Worm (Caenorhabditis elegans): Measurements from ENCODE around the gene inpp-5K.

Gene inpp-5K

DNA sequence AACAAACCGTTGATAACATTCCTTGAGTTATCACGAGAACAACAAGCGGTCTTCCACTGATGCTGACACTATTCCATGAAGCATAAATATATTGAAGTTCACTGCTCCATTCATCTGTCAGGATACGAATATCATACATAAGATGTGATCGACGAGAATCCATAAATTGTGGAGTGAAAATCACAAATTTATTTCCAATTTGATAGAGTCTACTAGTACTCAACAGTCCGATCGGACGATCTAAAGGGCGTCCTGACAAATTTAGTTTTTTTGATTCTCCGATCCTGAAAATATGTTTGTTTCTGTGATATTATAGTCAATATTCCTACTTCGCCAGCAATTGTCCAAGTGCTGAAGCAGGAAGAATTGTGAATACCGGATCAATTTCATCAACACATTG, 18.9 kb downstream of the inpp-5K start:
- TF ChIP-seq tbx-11 (GFP tag; IDR thresholded peaks at IDR 0.05) (no peak), ama-1 (optimal IDR thresholded peaks at IDR 0.05) (no peak), sea-1 (GFP tag; conservative IDR thresholded peaks at IDR 0.05) (no peak), scrt-1 (GFP tag; IDR thresholded peaks at IDR 0.05) (no peak), F13C5.2 (tag; optimal IDR thresholded peaks at IDR 0.05) (no peak)

DNA sequence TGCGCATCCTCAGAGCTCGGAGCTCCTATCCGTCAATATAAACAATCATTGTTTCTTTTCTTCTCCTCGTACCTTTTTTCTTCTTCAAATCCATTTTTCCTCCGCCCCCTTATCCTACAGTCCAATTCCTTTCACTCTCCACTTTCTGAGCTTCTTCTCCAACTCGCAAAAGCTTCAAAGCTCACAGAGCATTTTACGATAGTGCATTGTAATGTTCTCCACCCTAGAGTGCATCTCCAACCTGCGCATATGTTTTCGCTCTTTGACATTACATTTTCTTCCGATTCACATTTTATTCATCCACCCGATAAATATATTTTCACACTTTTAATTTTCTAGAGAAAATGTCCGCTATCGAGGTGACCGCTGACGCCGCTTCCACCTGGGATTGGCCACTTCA, 23.4 kb downstream of the inpp-5K start, which contains the start of gene hsp-12.2:
Gene hsp-12.2 (plus strand): TSS at position 301 of the 400 bp plus-strand sequence.
- TF ChIP-seq pes-1 (GFP tag; IDR thresholded peaks at IDR 0.05) (no peak), hmg-4 (GFP tag; optimal IDR thresholded peaks at IDR 0.05) (no peak), tbx-37 (GFP tag; conservative IDR thresholded peaks at IDR 0.05) (no peak), tra-4 (tag; optimal IDR thresholded peaks at IDR 0.05) (no peak), ama-1 (optimal IDR thresholded peaks at IDR 0.05) (no peak), scrt-1 (GFP tag; IDR thresholded peaks at IDR 0.05) (no peak), ceh-13 (GFP tag; optimal IDR thresholded peaks at IDR 0.05) (no peak), hmbx-1 (tag; optimal IDR thresholded peaks at IDR 0.05) (no peak)

DNA sequence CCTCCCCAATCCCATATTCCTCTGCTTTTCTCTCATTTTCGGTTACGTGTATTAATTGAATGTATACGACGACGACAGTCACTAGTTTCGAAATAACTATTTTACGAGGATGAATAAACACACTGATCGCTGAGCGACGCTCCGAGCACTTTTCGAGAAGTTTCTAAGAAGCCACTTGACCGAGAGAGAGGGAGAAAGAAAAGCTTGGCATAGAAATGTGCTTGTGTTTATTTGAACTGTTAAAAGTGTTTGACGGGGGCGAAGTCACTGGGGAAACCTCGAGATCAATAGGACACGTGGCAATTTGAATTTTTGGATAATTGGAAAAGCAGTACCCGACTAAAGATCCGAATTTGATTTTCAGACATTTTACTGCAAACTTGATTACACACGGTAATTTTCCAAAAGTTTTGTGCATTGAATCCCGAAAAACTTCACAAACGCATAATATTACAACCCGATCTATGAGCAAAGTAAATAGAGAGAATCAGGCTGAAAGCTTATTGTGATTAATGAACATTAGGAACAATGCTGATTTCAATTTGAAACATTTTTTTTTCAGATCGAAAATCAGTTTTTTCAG, 24.5 kb downstream of the inpp-5K start:
- peak; percentile 46 for TF ChIP-seq ama-1 (optimal IDR thresholded peaks at IDR 0.05)
- TF ChIP-seq ets-7 (tag; optimal IDR thresholded peaks at IDR 0.05), result no peak

DNA sequence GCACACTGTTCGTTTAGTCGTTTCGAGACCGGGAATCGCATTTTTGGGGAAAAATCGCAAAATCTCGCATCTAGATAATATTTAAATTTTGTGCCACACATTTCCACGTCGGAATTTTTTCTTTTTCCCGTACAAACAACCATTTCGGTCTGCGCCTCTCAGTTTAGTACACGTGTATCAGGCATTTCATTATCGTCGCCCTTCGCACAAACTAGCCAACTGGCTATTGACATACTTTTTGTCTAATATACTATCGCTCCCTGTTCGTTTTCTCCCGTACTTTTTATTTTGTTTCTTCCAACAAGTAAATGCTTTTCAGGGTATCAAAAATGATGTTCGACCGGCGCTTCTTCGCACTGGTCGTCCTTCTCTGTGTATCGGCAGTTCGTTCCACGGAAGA, 27.8 kb downstream of the inpp-5K start, which contains the start of gene C14B9.2:
Gene C14B9.2 (plus strand): TSS at position 320 of the 400 bp plus-strand sequence.
- no peak for TF ChIP-seq F13C5.2 (tag; optimal IDR thresholded peaks at IDR 0.05)
- no peak for TF ChIP-seq ceh-13 (GFP tag; optimal IDR thresholded peaks at IDR 0.05)
- TF ChIP-seq B0310.2 (tag; optimal IDR thresholded peaks at IDR 0.05), result no peak
- no peak for TF ChIP-seq hnd-1 (tag; optimal IDR thresholded peaks at IDR 0.05)
- no peak for TF ChIP-seq hmbx-1 (tag; optimal IDR thresholded peaks at IDR 0.05)
- TF ChIP-seq ceh-36 (tag; optimal IDR thresholded peaks at IDR 0.05), result no peak
- TF ChIP-seq tbx-11 (GFP tag; IDR thresholded peaks at IDR 0.05), result no peak
- no peak for TF ChIP-seq aly-1 (tag; optimal IDR thresholded peaks at IDR 0.05)
- no peak for TF ChIP-seq ets-7 (tag; optimal IDR thresholded peaks at IDR 0.05)
- no peak for TF ChIP-seq flt-1 (GFP tag; IDR thresholded peaks at IDR 0.05)
- no peak for TF ChIP-seq tra-4 (tag; optimal IDR thresholded peaks at IDR 0.05)
- TF ChIP-seq scrt-1 (GFP tag; IDR thresholded peaks at IDR 0.05), result no peak
- no peak for TF ChIP-seq sea-1 (GFP tag; conservative IDR thresholded peaks at IDR 0.05)
- TF ChIP-seq pes-1 (GFP tag; IDR thresholded peaks at IDR 0.05), result no peak

DNA sequence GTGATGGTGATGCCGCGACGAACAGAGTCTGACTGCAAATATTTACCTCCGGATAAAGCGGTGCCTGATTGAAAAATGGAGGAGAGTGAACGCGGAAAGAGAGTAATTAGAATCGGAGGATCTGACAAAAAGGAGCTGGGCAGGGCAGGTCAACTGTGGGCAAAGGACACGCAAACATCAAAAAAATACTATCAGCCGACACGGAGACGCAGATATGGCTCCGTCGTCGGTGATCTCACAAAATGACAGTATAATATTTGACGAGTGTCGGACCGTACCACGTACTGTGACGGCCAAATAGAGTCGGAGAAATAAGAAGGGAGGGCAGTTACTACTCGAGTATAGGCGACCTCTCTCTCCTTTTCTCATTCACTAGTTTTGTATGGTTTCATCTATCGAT, 28.6 kb downstream of the inpp-5K start:
- TF ChIP-seq hnd-1 (tag; optimal IDR thresholded peaks at IDR 0.05) (no peak), scrt-1 (GFP tag; IDR thresholded peaks at IDR 0.05) (no peak), pes-1 (GFP tag; IDR thresholded peaks at IDR 0.05) (no peak), hmg-4 (GFP tag; optimal IDR thresholded peaks at IDR 0.05) (peak; percentile 51)

DNA sequence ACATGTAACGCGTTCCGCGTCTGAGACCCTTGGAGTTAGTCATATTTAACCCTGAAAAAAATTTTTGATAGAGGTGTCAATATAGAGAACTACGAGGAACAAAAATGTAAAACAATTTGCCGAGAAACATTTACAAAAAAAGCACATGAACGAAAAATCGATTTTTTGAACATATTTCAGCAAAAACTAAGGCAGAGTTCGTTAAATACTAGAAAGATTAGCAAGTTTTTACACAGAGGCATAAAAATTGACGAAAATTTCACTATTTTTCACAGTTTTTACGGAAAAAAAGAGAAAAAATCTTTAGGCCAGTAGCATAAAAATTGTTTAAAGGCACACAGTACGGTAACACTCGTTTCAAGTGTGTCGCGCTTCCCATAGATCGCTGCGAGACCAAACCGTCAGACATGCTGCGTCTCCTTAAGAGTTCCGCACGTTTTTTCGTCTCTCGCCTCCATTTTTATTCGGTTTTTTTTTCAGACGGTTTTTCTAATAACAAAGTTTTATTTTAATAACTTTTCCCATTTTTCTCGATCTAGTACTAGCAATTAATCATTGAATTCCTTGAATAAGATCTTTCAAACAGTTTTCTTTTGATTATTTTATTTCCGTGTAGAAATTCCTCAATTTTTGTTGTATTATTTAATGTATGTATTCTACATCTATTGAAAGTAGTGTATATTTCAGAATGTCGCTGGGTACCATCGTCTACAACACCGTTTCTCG, 30.8 kb downstream of the inpp-5K start, which contains the start of the genes rpl-21 and C14B9.10:
Gene rpl-21 (minus strand): TSS at position 51 of the 726 bp plus-strand sequence.
Gene C14B9.10 (plus strand): TSS at position 676 of the 726 bp plus-strand sequence.
- TF ChIP-seq ets-7 (tag; optimal IDR thresholded peaks at IDR 0.05), result no peak
- no peak for TF ChIP-seq ceh-36 (tag; optimal IDR thresholded peaks at IDR 0.05)
- no peak for TF ChIP-seq tbx-37 (GFP tag; conservative IDR thresholded peaks at IDR 0.05)
- no peak for TF ChIP-seq scrt-1 (GFP tag; IDR thresholded peaks at IDR 0.05)
- TF ChIP-seq ama-1 (optimal IDR thresholded peaks at IDR 0.05), result no peak
- TF ChIP-seq hnd-1 (tag; optimal IDR thresholded peaks at IDR 0.05), result no peak
- TF ChIP-seq B0310.2 (tag; optimal IDR thresholded peaks at IDR 0.05), result no peak
- peak; percentile 2 for TF ChIP-seq hmg-4 (GFP tag; optimal IDR thresholded peaks at IDR 0.05)
- TF ChIP-seq F13C5.2 (tag; optimal IDR thresholded peaks at IDR 0.05), result peak; percentile 17

DNA sequence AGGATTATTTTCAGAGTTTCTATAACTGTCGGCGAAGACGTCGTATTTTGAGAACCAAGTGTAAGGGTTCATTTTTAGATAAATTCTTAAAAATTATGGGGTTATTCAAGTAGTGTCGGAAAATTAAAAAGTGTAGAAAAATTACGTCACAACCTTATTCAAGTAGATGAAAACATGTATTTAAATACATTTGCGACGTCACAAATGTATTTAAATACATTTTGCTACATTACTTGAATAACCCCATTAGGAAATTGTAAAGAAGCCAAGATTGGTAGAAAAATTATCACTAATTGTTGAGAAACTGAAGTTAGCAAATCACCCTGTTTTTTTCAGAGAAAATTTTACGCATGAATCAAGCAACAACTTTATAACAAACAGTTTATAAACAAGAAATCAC, 31.9 kb downstream of the inpp-5K start:
- TF ChIP-seq sea-1 (GFP tag; conservative IDR thresholded peaks at IDR 0.05) (no peak), tbx-11 (GFP tag; IDR thresholded peaks at IDR 0.05) (no peak), ets-7 (tag; optimal IDR thresholded peaks at IDR 0.05) (no peak), F13C5.2 (tag; optimal IDR thresholded peaks at IDR 0.05) (no peak), hmg-4 (GFP tag; optimal IDR thresholded peaks at IDR 0.05) (no peak), ceh-36 (tag; optimal IDR thresholded peaks at IDR 0.05) (no peak), tra-4 (tag; optimal IDR thresholded peaks at IDR 0.05) (no peak), tbx-37 (GFP tag; conservative IDR thresholded peaks at IDR 0.05) (no peak), aly-1 (tag; optimal IDR thresholded peaks at IDR 0.05) (no peak), B0310.2 (tag; optimal IDR thresholded peaks at IDR 0.05) (no peak), ama-1 (optimal IDR thresholded peaks at IDR 0.05) (no peak), ceh-13 (GFP tag; optimal IDR thresholded peaks at IDR 0.05) (no peak), hmbx-1 (tag; optimal IDR thresholded peaks at IDR 0.05) (no peak), pes-1 (GFP tag; IDR thresholded peaks at IDR 0.05) (no peak), scrt-1 (GFP tag; IDR thresholded peaks at IDR 0.05) (no peak)

DNA sequence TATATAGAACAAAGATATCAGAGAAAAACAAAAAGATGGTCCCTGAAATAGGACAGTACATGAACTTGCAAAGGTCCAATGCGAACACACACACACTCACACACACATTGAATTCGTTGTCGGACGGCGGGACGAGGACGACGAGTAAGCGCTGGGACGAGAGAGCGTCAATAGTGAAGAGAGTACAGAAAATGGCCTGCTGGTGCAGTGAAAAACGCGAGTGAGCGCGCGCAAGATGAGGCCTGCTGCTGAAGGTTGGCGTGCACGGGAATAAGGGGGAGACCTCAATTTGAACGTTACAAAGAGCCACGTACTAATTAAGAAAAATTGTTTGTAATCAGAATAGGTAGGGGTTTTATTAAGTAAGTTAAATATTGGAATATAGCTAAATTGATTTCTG, 34.2 kb downstream of the inpp-5K start:
- TF ChIP-seq ceh-13 (GFP tag; optimal IDR thresholded peaks at IDR 0.05), result no peak
- TF ChIP-seq ama-1 (optimal IDR thresholded peaks at IDR 0.05), result no peak
- TF ChIP-seq ceh-36 (tag; optimal IDR thresholded peaks at IDR 0.05), result no peak
- TF ChIP-seq hmg-4 (GFP tag; optimal IDR thresholded peaks at IDR 0.05), result peak; percentile 71
- no peak for TF ChIP-seq flt-1 (GFP tag; IDR thresholded peaks at IDR 0.05)
- no peak for TF ChIP-seq B0310.2 (tag; optimal IDR thresholded peaks at IDR 0.05)
- TF ChIP-seq tra-4 (tag; optimal IDR thresholded peaks at IDR 0.05), result no peak
- TF ChIP-seq aly-1 (tag; optimal IDR thresholded peaks at IDR 0.05), result peak; percentile 26
- TF ChIP-seq F13C5.2 (tag; optimal IDR thresholded peaks at IDR 0.05), result peak; percentile 58
- TF ChIP-seq sea-1 (GFP tag; conservative IDR thresholded peaks at IDR 0.05), result peak; percentile 54; the same call in 1 of the 2 replicates
- no peak for TF ChIP-seq scrt-1 (GFP tag; IDR thresholded peaks at IDR 0.05)
- TF ChIP-seq pes-1 (GFP tag; IDR thresholded peaks at IDR 0.05), result no peak
- no peak for TF ChIP-seq ets-7 (tag; optimal IDR thresholded peaks at IDR 0.05)
- TF ChIP-seq tbx-37 (GFP tag; conservative IDR thresholded peaks at IDR 0.05), result no peak
- TF ChIP-seq hnd-1 (tag; optimal IDR thresholded peaks at IDR 0.05), result no peak
- no peak for TF ChIP-seq tbx-11 (GFP tag; IDR thresholded peaks at IDR 0.05)
- no peak for TF ChIP-seq hmbx-1 (tag; optimal IDR thresholded peaks at IDR 0.05)

Measured in whole organism, early embryonic.